Fruit fly (Drosophila melanogaster) whole organism, embryonic: ENCODE data around the gene sra.

ENCODE experiments used
- BtbVII ChIP-seq: fragments of 200-800 bp; sonication (Bioruptor generic); optimal IDR thresholded peaks from 3 replicates; lab custom pipeline; 2017; ENCODE audit warnings: missing biosample characterization, mild to moderate bottlenecking, missing genetic modification characterization
- CG10147 ChIP-seq: fragments of 200-800 bp; sonication (Bioruptor generic); optimal IDR thresholded peaks from 2 replicates; lab custom pipeline; 2019; ENCODE audit warnings: missing biosample characterization, mild to moderate bottlenecking, missing genetic modification characterization, moderate library complexity
- CG10267 ChIP-seq: fragments of 200-800 bp; sonication (Bioruptor generic); optimal IDR thresholded peaks from 2 replicates; lab custom pipeline; 2018; ENCODE audit warnings: missing biosample characterization, mild to moderate bottlenecking, missing genetic modification characterization, moderate library complexity
- CG10543 ChIP-seq: fragments of 200-800 bp; sonication (Bioruptor generic); optimal IDR thresholded peaks from 3 replicates; lab custom pipeline; 2017; ENCODE audit warnings: missing biosample characterization, mild to moderate bottlenecking, missing genetic modification characterization, moderate library complexity
- CG11695 ChIP-seq: fragments of 200-800 bp; sonication (Bioruptor generic); IDR thresholded peaks from 3 replicates; pipeline ENCODE4 v1.3.6; 2022; ENCODE audit warnings: missing biosample characterization, missing genetic modification characterization
- CG12391 ChIP-seq: fragments of 200-800 bp; sonication (Bioruptor generic); optimal IDR thresholded peaks from 3 replicates; lab custom pipeline; 2018; ENCODE audit warnings: missing biosample characterization, mild to moderate bottlenecking, missing genetic modification characterization, moderate library complexity
- CG12744 ChIP-seq: fragments of 200-800 bp; sonication (Bioruptor generic); optimal IDR thresholded peaks from 2 replicates; lab custom pipeline; 2016; ENCODE audit warnings: missing biosample characterization, missing genetic modification characterization
- CG13287 ChIP-seq: fragments of 200-800 bp; sonication (Bioruptor generic); IDR thresholded peaks from 2 replicates; pipeline ENCODE4 v1.3.6; 2022; ENCODE audit warnings: missing biosample characterization, missing genetic modification characterization; ENCODE audit not compliant: partially characterized antibody
- CG13424 ChIP-seq: fragments of 200-800 bp; sonication (Bioruptor generic); optimal IDR thresholded peaks from 2 replicates; lab custom pipeline; 2019; ENCODE audit warnings: missing biosample characterization, mild to moderate bottlenecking, missing genetic modification characterization, moderate library complexity
- CG16779 ChIP-seq: fragments of 200-800 bp; sonication (Bioruptor generic); IDR thresholded peaks from 2 replicates; pipeline ENCODE4 v1.3.6; 2022; ENCODE audit warnings: missing biosample characterization, missing genetic modification characterization
- CG16813 ChIP-seq: fragments of 200-800 bp; sonication (Bioruptor generic); IDR thresholded peaks from 3 replicates; pipeline ENCODE4 v1.3.6; 2022; ENCODE audit warnings: missing biosample characterization, missing genetic modification characterization; ENCODE audit not compliant: partially characterized antibody
- CG17359 ChIP-seq: fragments of 200-800 bp; sonication (Bioruptor generic); optimal IDR thresholded peaks from 3 replicates; lab custom pipeline; 2018; ENCODE audit warnings: missing biosample characterization, mild to moderate bottlenecking, missing genetic modification characterization, moderate library complexity
- CG17802 ChIP-seq: fragments of 200-800 bp; sonication (Bioruptor generic); optimal IDR thresholded peaks from 2 replicates; lab custom pipeline; 2018; ENCODE audit warnings: missing biosample characterization, mild to moderate bottlenecking, missing genetic modification characterization, moderate library complexity
- CG17829 ChIP-seq: fragments of 200-800 bp; optimal IDR thresholded peaks from 2 replicates; lab custom pipeline; 2019; ENCODE audit warnings: missing biosample characterization, mild to moderate bottlenecking, missing genetic modification characterization, moderate library complexity
- CG18262 ChIP-seq: fragments of 200-800 bp; optimal IDR thresholded peaks from 3 replicates; lab custom pipeline; 2019; ENCODE audit warnings: missing biosample characterization, mild to moderate bottlenecking, missing genetic modification characterization, moderate library complexity
- CG18764 ChIP-seq: fragments of 200-800 bp; sonication (Bioruptor generic); optimal IDR thresholded peaks from 3 replicates; lab custom pipeline; 2016; ENCODE audit warnings: missing biosample characterization, missing genetic modification characterization
- CG2712 ChIP-seq: fragments of 200-800 bp; optimal IDR thresholded peaks from 3 replicates; lab custom pipeline; 2019; ENCODE audit warnings: missing biosample characterization, mild to moderate bottlenecking, missing genetic modification characterization, moderate library complexity
- CG30403 ChIP-seq: fragments of 200-800 bp; sonication (Bioruptor generic); optimal IDR thresholded peaks from 3 replicates; lab custom pipeline; 2016; ENCODE audit warnings: missing biosample characterization, missing genetic modification characterization
- CG3281 ChIP-seq: fragments of 200-800 bp; sonication (Bioruptor generic); optimal IDR thresholded peaks from 3 replicates; lab custom pipeline; 2017; ENCODE audit warnings: missing biosample characterization, mild to moderate bottlenecking, missing genetic modification characterization
- CG3995 ChIP-seq: fragments of 200-800 bp; sonication (Bioruptor generic); optimal IDR thresholded peaks from 3 replicates; lab custom pipeline; 2016; ENCODE audit warnings: missing biosample characterization, missing genetic modification characterization
- CG7839 ChIP-seq: fragments of 200-800 bp; sonication (Bioruptor generic); optimal IDR thresholded peaks from 3 replicates; lab custom pipeline; 2018; ENCODE audit warnings: missing biosample characterization, mild to moderate bottlenecking, missing genetic modification characterization, moderate library complexity
- D19A ChIP-seq: fragments of 200-800 bp; optimal IDR thresholded peaks from 3 replicates; lab custom pipeline; 2019; ENCODE audit warnings: missing biosample characterization, mild to moderate bottlenecking, missing genetic modification characterization, moderate library complexity
- Dfd ChIP-seq, 2 experiments: fragments of >200 bp; optimal IDR thresholded peaks; 2 replicates each; lab custom pipeline; 2017; ENCODE audit warnings: missing biosample characterization in 2 of 2, missing genetic modification characterization in 2 of 2
- E2f2 ChIP-seq: fragments of 200-800 bp; sonication (Bioruptor generic); IDR thresholded peaks from 2 replicates; pipeline ENCODE4 v1.3.6; 2022; ENCODE audit warnings: missing biosample characterization, missing genetic modification characterization
- Ets97D ChIP-seq: fragments of 200-800 bp; sonication (Bioruptor generic); optimal IDR thresholded peaks from 3 replicates; lab custom pipeline; 2016; ENCODE audit warnings: missing biosample characterization, missing genetic modification characterization
- Fer1 ChIP-seq: fragments of 200-800 bp; sonication (Bioruptor generic); optimal IDR thresholded peaks from 2 replicates; lab custom pipeline; 2017; ENCODE audit warnings: missing biosample characterization, mild to moderate bottlenecking, missing genetic modification characterization
- Hr3 ChIP-seq: fragments of 200-800 bp; sonication (Bioruptor generic); optimal IDR thresholded peaks from 3 replicates; lab custom pipeline; 2016; ENCODE audit warnings: missing biosample characterization, missing genetic modification characterization
- Med ChIP-seq: fragments of 200-800 bp; sonication (Bioruptor generic); peaks from one replicate; lab custom pipeline; 2016; ENCODE audit warnings: missing biosample characterization, missing genetic modification characterization, mild to moderate bottlenecking, inconsistent platforms, moderate library complexity
- Meics ChIP-seq: fragments of 200-800 bp; sonication (Bioruptor generic); optimal IDR thresholded peaks from 2 replicates; lab custom pipeline; 2017; ENCODE audit warnings: missing biosample characterization, mild to moderate bottlenecking, missing genetic modification characterization
- Nf-YC ChIP-seq: fragments of 200-800 bp; optimal IDR thresholded peaks from 3 replicates; lab custom pipeline; 2019; ENCODE audit warnings: missing biosample characterization, mild to moderate bottlenecking, missing genetic modification characterization, moderate library complexity
- Oaz ChIP-seq: fragments of 200-800 bp; sonication (Bioruptor generic); IDR thresholded peaks from 2 replicates; pipeline ENCODE4 v1.3.6; 2022; ENCODE audit warnings: missing biosample characterization, missing genetic modification characterization
- Oli ChIP-seq: fragments of 200-800 bp; sonication (Bioruptor generic); optimal IDR thresholded peaks from 2 replicates; lab custom pipeline; 2018; ENCODE audit warnings: missing biosample characterization, mild to moderate bottlenecking, missing genetic modification characterization, moderate library complexity
- Sox102F ChIP-seq: fragments of 200-800 bp; sonication (Bioruptor generic); optimal IDR thresholded peaks from 2 replicates; lab custom pipeline; 2018; ENCODE audit warnings: missing biosample characterization, mild to moderate bottlenecking, missing genetic modification characterization, moderate library complexity
- TFAM ChIP-seq: fragments of 200-800 bp; sonication (Bioruptor generic); optimal IDR thresholded peaks from 2 replicates; lab custom pipeline; 2017; ENCODE audit warnings: missing biosample characterization, missing genetic modification characterization, inconsistent platforms
- Xbp1 ChIP-seq: fragments of 200-800 bp; sonication (Bioruptor generic); optimal IDR thresholded peaks from 3 replicates; lab custom pipeline; 2016; ENCODE audit warnings: missing biosample characterization, mild to moderate bottlenecking, missing genetic modification characterization
- bcd ChIP-seq: fragments of 200-800 bp; sonication (Bioruptor generic); optimal IDR thresholded peaks from 2 replicates; lab custom pipeline; 2017; ENCODE audit warnings: missing biosample characterization, mild to moderate bottlenecking, missing genetic modification characterization
- cato ChIP-seq: fragments of 200-800 bp; sonication (Bioruptor generic); optimal IDR thresholded peaks from 2 replicates; lab custom pipeline; 2016; ENCODE audit warnings: missing biosample characterization, missing genetic modification characterization, borderline replicate concordance
- croc ChIP-seq: fragments of 200-800 bp; sonication (Bioruptor generic); conservative IDR thresholded peaks from 3 replicates; pipeline ENCODE4 v1.3.6; 2022; ENCODE audit warnings: missing biosample characterization, missing genetic modification characterization
- cwo ChIP-seq: fragments of 200-800 bp; sonication (Bioruptor generic); optimal IDR thresholded peaks from 3 replicates; lab custom pipeline; 2017; ENCODE audit warnings: missing biosample characterization, missing genetic modification characterization, mild to moderate bottlenecking, moderate library complexity, missing genetic modification reagents
- dan ChIP-seq: fragments of 200-800 bp; sonication (Bioruptor generic); IDR thresholded peaks from 2 replicates; pipeline ENCODE4 v1.3.6; 2022; ENCODE audit warnings: missing biosample characterization, missing genetic modification characterization
- dati ChIP-seq: fragments of 200-800 bp; sonication (Bioruptor generic); IDR thresholded peaks from 2 replicates; pipeline ENCODE4 v1.3.6; 2022; ENCODE audit warnings: missing biosample characterization, missing genetic modification characterization
- fd96Cb ChIP-seq: fragments of 200-800 bp; sonication (Bioruptor generic); optimal IDR thresholded peaks from 2 replicates; lab custom pipeline; 2018; ENCODE audit warnings: missing biosample characterization, mild to moderate bottlenecking, missing genetic modification characterization, moderate library complexity
- gcm ChIP-seq: fragments of 200-800 bp; sonication (Bioruptor generic); optimal IDR thresholded peaks from 2 replicates; lab custom pipeline; 2019; ENCODE audit warnings: missing biosample characterization, mild to moderate bottlenecking, missing genetic modification characterization, moderate library complexity
- grau ChIP-seq: fragments of 200-800 bp; optimal IDR thresholded peaks from 3 replicates; lab custom pipeline; 2019; ENCODE audit warnings: missing biosample characterization, mild to moderate bottlenecking, missing genetic modification characterization, moderate library complexity
- lab ChIP-seq: fragments of 200-800 bp; sonication (Bioruptor generic); optimal IDR thresholded peaks from 3 replicates; lab custom pipeline; 2017; ENCODE audit warnings: missing biosample characterization, missing genetic modification characterization, mild to moderate bottlenecking, moderate library complexity, missing genetic modification reagents
- lov ChIP-seq, 2 experiments: fragments of 200-800 bp in 1 of 2; fragments of >200 bp in 1 of 2; sonication (Bioruptor generic) in 1 of 2; IDR thresholded peaks in 1 of 2; optimal IDR thresholded peaks in 1 of 2; 2 replicates in 1 of 2; 3 replicates in 1 of 2; pipeline versions ENCODE4 v1.3.6 to Lab custom; 2017 to 2022; ENCODE audit warnings: missing biosample characterization in 1 of 2, missing genetic modification characterization in 1 of 2
- row ChIP-seq: fragments of 200-800 bp; sonication (Bioruptor generic); IDR thresholded peaks from 3 replicates; pipeline ENCODE4 v1.3.6; 2022; ENCODE audit warnings: missing biosample characterization, missing genetic modification characterization
- vvl ChIP-seq: fragments of 200-800 bp; sonication (Bioruptor generic); IDR thresholded peaks from 2 replicates; pipeline ENCODE4 v1.3.6; 2022; ENCODE audit warnings: missing biosample characterization, missing genetic modification characterization

The sra gene

DNA sequence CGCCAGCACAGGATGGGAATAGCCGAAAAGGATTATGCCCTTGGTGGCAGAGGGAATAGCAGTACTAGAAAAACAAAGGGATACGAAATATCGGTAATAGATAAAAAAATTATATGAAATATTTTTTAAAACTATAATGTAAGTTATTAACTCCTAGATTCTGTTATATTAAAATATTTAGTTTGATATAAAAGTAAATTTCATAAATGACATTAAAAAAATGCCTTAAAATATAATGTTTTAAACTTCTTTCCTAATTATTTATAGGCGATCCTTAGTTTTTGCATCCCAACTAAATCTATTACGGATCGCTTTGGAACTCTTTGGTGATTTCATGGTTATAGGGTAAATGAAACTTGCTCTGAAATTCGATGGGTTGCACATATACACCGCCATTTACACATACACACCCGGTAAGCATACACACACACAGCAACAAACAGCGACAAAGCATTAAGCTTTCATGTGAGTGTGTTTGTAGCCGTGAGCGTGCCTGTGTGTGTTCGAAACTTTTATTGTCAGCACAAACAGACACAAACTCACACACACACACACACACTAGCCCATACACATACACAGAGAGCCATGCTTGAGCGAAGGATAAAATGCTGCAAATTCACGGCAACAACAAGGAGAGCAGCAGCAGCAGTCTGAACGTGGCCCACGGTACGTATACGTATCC lies 27.1 kb downstream of the sra start (continued):
- TF ChIP-seq dan (GFP tag; lab: Robert Waterston, UW) = no peak
- no peak for TF ChIP-seq CG16779 (GFP tag; lab: Robert Waterston, UW)
- 0 out of 3 replicates have a peak, but pooled peaks have one; percentile 15 for TF ChIP-seq CG11695
- TF ChIP-seq BtbVII (GFP tag; lab: Kevin White, UChicago) = peak; percentile 68
- TF ChIP-seq row (GFP tag; lab: Robert Waterston, UW) = peak; percentile 5; the same call in 1 of the 3 replicates
- peak; percentile 28 for TF ChIP-seq CG13424 (tag; lab: Kevin White, UChicago)
- TF ChIP-seq CG10543 = peak; percentile 46
- TF ChIP-seq CG18262 (tag; lab: Kevin White, UChicago) = peak; percentile 54
- no peak; the same call in 2 of the 3 replicates for TF ChIP-seq croc (GFP tag; lab: Robert Waterston, UW)
- TF ChIP-seq gcm (GFP tag; lab: Kevin White, UChicago) = no peak
- peak; percentile 4 for TF ChIP-seq CG12391 (tag; lab: Kevin White, UChicago)
- TF ChIP-seq fd96Cb = peak; percentile 27
- no peak for TF ChIP-seq CG13287
- TF ChIP-seq TFAM = no peak
- no peak for TF ChIP-seq CG16813 (GFP tag; lab: Robert Waterston, UW)
- peak; percentile 31 for TF ChIP-seq Fer1 (GFP tag; lab: Kevin White, UChicago)
- peak; percentile 28 for TF ChIP-seq Oli (tag; lab: Kevin White, UChicago)
- TF ChIP-seq cato (GFP tag; lab: Kevin White, UChicago) = no peak
- TF ChIP-seq CG7839 = peak; percentile 50
- TF ChIP-seq CG10267 (tag; lab: Kevin White, UChicago) = peak; percentile 6
- TF ChIP-seq vvl = no peak
- no peak for TF ChIP-seq CG17829 (tag; lab: Kevin White, UChicago)
- no peak for TF ChIP-seq dati (GFP tag; lab: Robert Waterston, UW)
- peak; percentile 33 for TF ChIP-seq Sox102F (GFP tag; lab: Kevin White, UChicago)
- TF ChIP-seq Xbp1 (GFP tag; lab: Kevin White, UChicago) = peak; percentile 2
- TF ChIP-seq lab (GFP tag; lab: Kevin White, UChicago) = peak; percentile 48
- TF ChIP-seq lov (optimal IDR thresholded peaks at IDR 0.05; lab: Kevin White, UChicago) = no peak
- 0 out of 3 replicates have a peak, but pooled peaks have one; percentile 67 for TF ChIP-seq lov (GFP tag; IDR thresholded peaks at IDR 0.05; lab: Robert Waterston, UW)
- TF ChIP-seq Med = peak; percentile 69
- peak; percentile 94 for TF ChIP-seq D19A (tag; lab: Kevin White, UChicago)
- peak; percentile 59 for TF ChIP-seq CG3281 (GFP tag; lab: Kevin White, UChicago)
- no peak for TF ChIP-seq CG3995 (GFP tag; lab: Kevin White, UChicago)
- no peak for TF ChIP-seq E2f2 (GFP tag; lab: Robert Waterston, UW)
- no peak for TF ChIP-seq CG12744 (GFP tag; lab: Kevin White, UChicago)
- peak; percentile 40 for TF ChIP-seq grau (tag; lab: Kevin White, UChicago)
- TF ChIP-seq CG17359 (tag; lab: Kevin White, UChicago) = peak; percentile 17
- TF ChIP-seq CG17802 (tag; lab: Kevin White, UChicago) = peak; percentile 42
- peak; percentile 47 for TF ChIP-seq CG2712 (tag; lab: Kevin White, UChicago)
- peak; percentile 12 for TF ChIP-seq Hr3 (GFP tag; lab: Kevin White, UChicago)
- TF ChIP-seq CG30403 (GFP tag; lab: Kevin White, UChicago) = peak; percentile 42
- TF ChIP-seq bcd (GFP tag; lab: Kevin White, UChicago) = peak; percentile 32
- TF ChIP-seq CG10147 (GFP tag; lab: Kevin White, UChicago) = peak; percentile 31
- TF ChIP-seq Oaz (GFP tag; lab: Robert Waterston, UW) = no peak
- TF ChIP-seq Nf-YC (tag; lab: Kevin White, UChicago) = peak; percentile 32
- no peak for TF ChIP-seq CG18764 (GFP tag; lab: Kevin White, UChicago)
- peak; percentile 44 for TF ChIP-seq cwo
- TF ChIP-seq Ets97D (GFP tag; lab: Kevin White, UChicago) = no peak
- no peak for TF ChIP-seq Dfd (GFP tag; optimal IDR thresholded peaks at IDR 0.05; lab: Kevin White, UChicago)
- peak; percentile 69 for TF ChIP-seq Meics (GFP tag; lab: Kevin White, UChicago)
